Worm (Caenorhabditis elegans): ENCODE results near the gene C09B9.85.
A peak's percentile ranks its signal among the peaks of the same experiment; 100 is the strongest.

C09B9.85 gene

ce11 chrIV:5005154-5005553 is 20.4 kb downstream of the C09B9.85 start:
- no peak for TF ChIP-seq snpc-4 (GFP tag; optimal IDR thresholded peaks at IDR 0.05)
- no peak for TF ChIP-seq snpc-4 (tag; optimal IDR thresholded peaks at IDR 0.05)
- TF ChIP-seq atf-7 (tag; optimal IDR thresholded peaks at IDR 0.05), result no peak
- no peak for TF ChIP-seq rcor-1 (GFP tag; IDR thresholded peaks at IDR 0.05)
- TF ChIP-seq xnd-1 (tag; optimal IDR thresholded peaks at IDR 0.05), result no peak
- no peak for TF ChIP-seq tbx-9 (tag; optimal IDR thresholded peaks at IDR 0.05; ENCODE audit: borderline replicate concordance)
- TF ChIP-seq Y53F4B.3 (GFP tag; IDR thresholded peaks at IDR 0.05), result no peak
- no peak for TF ChIP-seq Y56A3A.18 (GFP tag; IDR thresholded peaks at IDR 0.05)
- no peak for TF ChIP-seq gei-17 (GFP tag; optimal IDR thresholded peaks at IDR 0.05)
- no peak for TF ChIP-seq F49E8.2 (tag; optimal IDR thresholded peaks at IDR 0.05; ENCODE audit: insufficient read depth)
- TF ChIP-seq tbp1 (GFP tag; optimal IDR thresholded peaks at IDR 0.05), result no peak
- no peak for TF ChIP-seq F57C9.4 (tag; optimal IDR thresholded peaks at IDR 0.05)
- TF ChIP-seq ztf-26 (tag; optimal IDR thresholded peaks at IDR 0.05), result no peak
- no peak for TF ChIP-seq ztf-6 (GFP tag; IDR thresholded peaks at IDR 0.05)
- no peak for TF ChIP-seq attf-6 (GFP tag; IDR thresholded peaks at IDR 0.05)
- no peak for TF ChIP-seq hmg-1.2 (GFP tag; IDR thresholded peaks at IDR 0.05)

- no peak for TF ChIP-seq attf-3 (GFP tag; conservative IDR thresholded peaks at IDR 0.05)
- no peak for TF ChIP-seq sdz-38 (tag; optimal IDR thresholded peaks at IDR 0.05)
- TF ChIP-seq F57A8.1 (GFP tag; optimal IDR thresholded peaks at IDR 0.05), result no peak
- TF ChIP-seq nhr-27 (tag; optimal IDR thresholded peaks at IDR 0.05), result no peak
- no peak for TF ChIP-seq nhr-90 (tag; optimal IDR thresholded peaks at IDR 0.05)
- TF ChIP-seq bed-1 (GFP tag; IDR thresholded peaks at IDR 0.05), result no peak
- TF ChIP-seq D2030.7 (GFP tag; IDR thresholded peaks at IDR 0.05), result no peak
- no peak for TF ChIP-seq tlf-1 (GFP tag; optimal IDR thresholded peaks at IDR 0.05)
- no peak for TF ChIP-seq tbx-9 (tag; optimal IDR thresholded peaks at IDR 0.05; ENCODE audit: borderline replicate concordance)
- TF ChIP-seq repo-1 (tag; optimal IDR thresholded peaks at IDR 0.05), result no peak
Measured at ce11 chrIV:5002448-5002847, 23.1 kb downstream of the C09B9.85 start, which contains the start of gene pes-1. pes-1 (plus strand) TSS chrIV:5002748.

- TF ChIP-seq zfh-2 (GFP tag; conservative IDR thresholded peaks at IDR 0.05), result peak; percentile 70
- TF ChIP-seq egrh-3 (GFP tag; IDR thresholded peaks at IDR 0.05), result peak; percentile 86
- no peak for TF ChIP-seq lsl-1 (GFP tag; optimal IDR thresholded peaks at IDR 0.05)
Measured at ce11 chrIV:4996956-4997355, 28.6 kb downstream of the C09B9.85 start.

ce11 chrIV:4995842-4996241 is 29.7 kb downstream of the C09B9.85 start, which contains the start of gene ssq-2:
ssq-2 (plus strand) TSS chrIV:4996142.
- TF ChIP-seq F10E7.11 (tag; optimal IDR thresholded peaks at IDR 0.05) (no peak), ZK185.1 (tag; optimal IDR thresholded peaks at IDR 0.05; ENCODE audit: poor library complexity, severe bottlenecking) (no peak), hmg-20 (GFP tag; IDR thresholded peaks at IDR 0.05) (no peak), ceh-27 (GFP tag; optimal IDR thresholded peaks at IDR 0.05) (no peak), F39B2.1 (GFP tag; IDR thresholded peaks at IDR 0.05) (no peak), ceh-100 (GFP tag; IDR thresholded peaks at IDR 0.05) (no peak), egl-44 (GFP tag; IDR thresholded peaks at IDR 0.05) (no peak), ets-4 (GFP tag; optimal IDR thresholded peaks at IDR 0.05) (no peak), ztf-6 (GFP tag; IDR thresholded peaks at IDR 0.05) (no peak), snpc-1.1 (tag; optimal IDR thresholded peaks at IDR 0.05; ENCODE audit: insufficient read depth) (no peak), hlh-26 (GFP tag; conservative IDR thresholded peaks at IDR 0.05) (no peak), D2030.7 (GFP tag; IDR thresholded peaks at IDR 0.05) (no peak), hmg-1.2 (GFP tag; IDR thresholded peaks at IDR 0.05) (no peak), gei-17 (GFP tag; optimal IDR thresholded peaks at IDR 0.05) (no peak), chd-7 (tag; optimal IDR thresholded peaks at IDR 0.05) (no peak), nfyb-1 (GFP tag; IDR thresholded peaks at IDR 0.05) (no peak), F33H1.4 (GFP tag; IDR thresholded peaks at IDR 0.05) (no peak), K12H6.12 (tag; optimal IDR thresholded peaks at IDR 0.05) (no peak), hrde-1 (tag; optimal IDR thresholded peaks at IDR 0.05; ENCODE audit: borderline replicate concordance) (no peak), attf-6 (GFP tag; IDR thresholded peaks at IDR 0.05) (no peak)

All from whole organism, young adult.